Fruit fly (Drosophila melanogaster): ENCODE data around the gene Manf.
A peak's percentile ranks its signal among the peaks of the same experiment; 100 is the strongest.

Gene Manf

DNA sequence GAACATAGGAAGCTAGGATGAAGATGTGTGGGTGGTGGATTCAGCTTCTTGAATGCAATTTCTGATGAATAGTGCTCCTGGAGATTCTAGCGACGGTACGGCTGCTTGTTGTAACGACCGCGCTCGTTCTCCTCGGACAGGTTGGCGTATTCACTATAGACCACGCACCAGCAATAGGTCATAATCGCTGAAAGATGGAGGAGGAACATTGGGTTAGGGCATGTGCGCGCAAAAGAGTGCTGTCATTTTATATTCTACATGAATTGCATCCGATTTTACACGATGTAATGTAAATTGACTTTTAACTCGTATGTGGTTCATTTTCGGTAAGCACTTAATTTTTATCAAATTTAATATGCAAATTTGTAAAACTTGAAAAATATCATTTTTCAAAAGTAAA lies 1.8 kb downstream of the Manf start (continued):
- TF ChIP-seq CG11560 (tag; IDR thresholded peaks at IDR 0.05) (no peak), HHEX (GFP tag; optimal IDR thresholded peaks at IDR 0.05) (no peak), Bgb (GFP tag; IDR thresholded peaks at IDR 0.05; ENCODE audit: partially characterized antibody) (peak; percentile 77), Aef1 (GFP tag; IDR thresholded peaks at IDR 0.05) (no peak), corto (GFP tag; optimal IDR thresholded peaks at IDR 0.05) (no peak), CG6854 (GFP tag; optimal IDR thresholded peaks at IDR 0.05) (no peak), Scr (GFP tag; IDR thresholded peaks at IDR 0.05; ENCODE audit: partially characterized antibody) (no peak), dmrt99B (tag; optimal IDR thresholded peaks at IDR 0.05) (no peak), chif (GFP tag; optimal IDR thresholded peaks at IDR 0.05) (no peak), CG11696 (GFP tag; IDR thresholded peaks at IDR 0.05) (no peak), chinmo (GFP tag; IDR thresholded peaks at IDR 0.05; ENCODE audit: partially characterized antibody) (0 out of 4 replicates have a peak, but pooled peaks have one; percentile 32), CG4854 (GFP tag; optimal IDR thresholded peaks at IDR 0.05) (no peak), CG3407 (GFP tag; optimal IDR thresholded peaks at IDR 0.05) (no peak), CG3726 (GFP tag; IDR thresholded peaks at IDR 0.05) (no peak), CG4328 (GFP tag; optimal IDR thresholded peaks at IDR 0.05) (no peak), CG13287 (GFP tag; IDR thresholded peaks at IDR 0.05; ENCODE audit: partially characterized antibody) (peak; percentile 19; the same call in 1 of the 2 replicates), bab2 (GFP tag; optimal IDR thresholded peaks at IDR 0.05) (no peak), CG1792 (GFP tag; optimal IDR thresholded peaks at IDR 0.05) (no peak), Lim3 (GFP tag; IDR thresholded peaks at IDR 0.05) (no peak), CG42726 (GFP tag; IDR thresholded peaks at IDR 0.05; ENCODE audit: partially characterized antibody) (peak; percentile 58; the same call in 1 of the 2 replicates), CG1602 (GFP tag; optimal IDR thresholded peaks at IDR 0.05) (no peak), Hey (tag; optimal IDR thresholded peaks at IDR 0.05) (no peak), sens (GFP tag) (peak; percentile 43), Vsx1 (GFP tag; optimal IDR thresholded peaks at IDR 0.05) (no peak), Rfx (GFP tag; IDR thresholded peaks at IDR 0.05) (no peak), CG33557 (GFP tag; optimal IDR thresholded peaks at IDR 0.05) (no peak), Tbp (GFP tag; optimal IDR thresholded peaks at IDR 0.05) (no peak), CG2712 (tag; optimal IDR thresholded peaks at IDR 0.05) (peak; percentile 22), Bdp1 (GFP tag; optimal IDR thresholded peaks at IDR 0.05) (no peak), sisA (GFP tag; IDR thresholded peaks at IDR 0.05) (no peak), chm (GFP tag; IDR thresholded peaks at IDR 0.05) (no peak), E2f2 (GFP tag; IDR thresholded peaks at IDR 0.05) (peak; percentile 16; the same call in 1 of the 2 replicates), sr (GFP tag; IDR thresholded peaks at IDR 0.05) (0 out of 3 replicates have a peak, but pooled peaks have one; percentile 7), CHES-1-like (GFP tag; optimal IDR thresholded peaks at IDR 0.05) (no peak), psq (GFP tag; optimal IDR thresholded peaks at IDR 0.05) (no peak), CG17829 (tag; optimal IDR thresholded peaks at IDR 0.05) (peak; percentile 9), CG14050 (GFP tag; IDR thresholded peaks at IDR 0.05) (no peak), CG10654 (GFP tag; optimal IDR thresholded peaks at IDR 0.05) (no peak), ems (GFP tag; optimal IDR thresholded peaks at IDR 0.05) (no peak), CG8290 (GFP tag; optimal IDR thresholded peaks at IDR 0.05) (no peak), CG8290 (tag; optimal IDR thresholded peaks at IDR 0.05) (peak in 1 of 2 experiments; percentile 56), Hsf (GFP tag; optimal IDR thresholded peaks at IDR 0.05) (no peak), CG2202 (tag; optimal IDR thresholded peaks at IDR 0.05) (no peak), Dref (GFP tag; IDR thresholded peaks at IDR 0.05) (no peak), Med (GFP tag) (peak; percentile 68), CG32532 (GFP tag; IDR thresholded peaks at IDR 0.05) (no peak), prd (optimal IDR thresholded peaks at IDR 0.05) (no peak), prd (GFP tag; IDR thresholded peaks at IDR 0.05) (no peak), Eip74EF (GFP tag; optimal IDR thresholded peaks at IDR 0.05) (no peak), lov (optimal IDR thresholded peaks at IDR 0.05) (no peak), lov (GFP tag; IDR thresholded peaks at IDR 0.05) (no peak), pita (GFP tag; optimal IDR thresholded peaks at IDR 0.05) (peak; percentile 83)
